Fruit fly (Drosophila melanogaster): Measurements from ENCODE around the gene Fdx2.

Fdx2 gene

DNA sequence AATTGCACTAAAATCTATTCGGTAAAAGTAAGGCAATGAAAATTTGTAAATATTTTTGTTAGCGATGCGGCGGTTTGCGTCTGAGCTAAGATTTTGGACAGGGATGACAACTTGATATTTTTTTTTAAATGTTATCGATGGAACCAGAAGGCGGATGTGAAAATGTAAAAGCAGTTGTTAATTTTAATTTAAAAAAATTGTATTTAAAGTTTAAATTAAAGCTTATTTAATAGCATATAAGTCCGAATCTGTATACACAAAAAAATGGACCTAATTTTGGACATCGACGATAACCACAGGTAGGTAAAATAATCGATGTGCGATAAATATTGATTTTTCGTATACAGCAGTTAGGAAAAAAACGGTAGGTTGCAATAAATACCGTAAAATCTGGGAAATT lies 29.9 kb upstream of the Fdx2 start, which contains the start of the genes CG11586 and VhaM9.7-a (continued):
- TF ChIP-seq CG11695 (GFP tag; IDR thresholded peaks at IDR 0.05) (no peak), Fer1 (GFP tag; optimal IDR thresholded peaks at IDR 0.05) (peak; percentile 10), CG1832 (GFP tag; optimal IDR thresholded peaks at IDR 0.05) (no peak), CG6272 (GFP tag; IDR thresholded peaks at IDR 0.05) (no peak), Dek (tag; optimal IDR thresholded peaks at IDR 0.05) (no peak), Opbp (GFP tag; IDR thresholded peaks at IDR 0.05; ENCODE audit: partially characterized antibody) (0 out of 3 replicates have a peak, but pooled peaks have one; percentile 17), ash1 (GFP tag; optimal IDR thresholded peaks at IDR 0.05) (no peak), shn (GFP tag; optimal IDR thresholded peaks at IDR 0.05) (no peak), Sox102F (GFP tag; optimal IDR thresholded peaks at IDR 0.05) (no peak), Oaz (GFP tag; IDR thresholded peaks at IDR 0.05) (no peak), CG16815 (GFP tag; optimal IDR thresholded peaks at IDR 0.05) (no peak), esg (GFP tag; conservative IDR thresholded peaks at IDR 0.05) (no peak), lmd (GFP tag; IDR thresholded peaks at IDR 0.05) (no peak), bbx (GFP tag; IDR thresholded peaks at IDR 0.05; ENCODE audit: partially characterized antibody) (0 out of 2 replicates have a peak, but pooled peaks have one; percentile 9), NC2α (GFP tag; optimal IDR thresholded peaks at IDR 0.05) (no peak), phol (tag; optimal IDR thresholded peaks at IDR 0.05) (peak; percentile 55), CG10462 (GFP tag; optimal IDR thresholded peaks at IDR 0.05) (peak; percentile 31), Spps (tag; optimal IDR thresholded peaks at IDR 0.05) (no peak), CG8478 (optimal IDR thresholded peaks at IDR 0.05) (no peak), CG2889 (GFP tag; IDR thresholded peaks at IDR 0.05) (no peak), sisA (GFP tag; IDR thresholded peaks at IDR 0.05) (no peak), CG1529 (GFP tag; optimal IDR thresholded peaks at IDR 0.05) (no peak), inv (GFP tag; IDR thresholded peaks at IDR 0.05; ENCODE audit: partially characterized antibody) (peak; percentile 35; the same call in 1 of the 2 replicates), CG10321 (GFP tag; IDR thresholded peaks at IDR 0.05) (no peak), H2.0 (GFP tag; IDR thresholded peaks at IDR 0.05) (no peak), pros (GFP tag; optimal IDR thresholded peaks at IDR 0.05) (no peak), dm (GFP tag; optimal IDR thresholded peaks at IDR 0.05) (peak; percentile 1), CG8281 (tag; optimal IDR thresholded peaks at IDR 0.05) (no peak), CG17186 (GFP tag; optimal IDR thresholded peaks at IDR 0.05) (no peak), wor (GFP tag; IDR thresholded peaks at IDR 0.05) (no peak), CG10979 (tag; optimal IDR thresholded peaks at IDR 0.05) (no peak), CG4617 (GFP tag; optimal IDR thresholded peaks at IDR 0.05; ENCODE audit: borderline replicate concordance) (peak; percentile 64), Dll (GFP tag; IDR thresholded peaks at IDR 0.05; ENCODE audit: partially characterized antibody) (peak; percentile 78), CG12219 (GFP tag; optimal IDR thresholded peaks at IDR 0.05) (no peak), HLH3B (GFP tag; IDR thresholded peaks at IDR 0.05) (no peak), CG2202 (tag; optimal IDR thresholded peaks at IDR 0.05) (no peak), dmrt99B (tag; optimal IDR thresholded peaks at IDR 0.05) (no peak), CG18764 (GFP tag; optimal IDR thresholded peaks at IDR 0.05) (peak; percentile 2), Dref (GFP tag; IDR thresholded peaks at IDR 0.05) (peak; percentile 75), ham (GFP tag; IDR thresholded peaks at IDR 0.05) (no peak), gt (GFP tag; IDR thresholded peaks at IDR 0.05) (no peak), ranshi (GFP tag; IDR thresholded peaks at IDR 0.05) (no peak), crp (GFP tag; optimal IDR thresholded peaks at IDR 0.05) (no peak), CG9817 (tag; optimal IDR thresholded peaks at IDR 0.05) (no peak), CG14667 (GFP tag; IDR thresholded peaks at IDR 0.05) (no peak), Jarid2 (GFP tag; optimal IDR thresholded peaks at IDR 0.05) (no peak), NK7.1 (GFP tag; optimal IDR thresholded peaks at IDR 0.05) (no peak), Elba2 (GFP tag; optimal IDR thresholded peaks at IDR 0.05) (no peak), bigmax (GFP tag; optimal IDR thresholded peaks at IDR 0.05) (no peak), Ravus (GFP tag; IDR thresholded peaks at IDR 0.05) (no peak), Xrp1 (GFP tag; IDR thresholded peaks at IDR 0.05) (no peak; the same call in 1 of the 2 replicates), CG6654 (GFP tag; optimal IDR thresholded peaks at IDR 0.05) (no peak)
